Fruit fly (Drosophila melanogaster): ENCODE data around the gene Raf.
A peak's percentile ranks its signal among the peaks of the same experiment; 100 is the strongest.

Gene Raf

dm6 chrX:2278782-2279304 is 16.4 kb upstream of the Raf start (continued):
- TF ChIP-seq CG1603 (tag; optimal IDR thresholded peaks at IDR 0.05) (no peak), sens (GFP tag) (no peak), CG4730 (GFP tag; IDR thresholded peaks at IDR 0.05) (no peak), Hr3 (GFP tag; optimal IDR thresholded peaks at IDR 0.05) (no peak), pho (GFP tag; optimal IDR thresholded peaks at IDR 0.05) (no peak), Sry-δ (GFP tag; optimal IDR thresholded peaks at IDR 0.05) (no peak), gem (tag; optimal IDR thresholded peaks at IDR 0.05) (no peak), bsh (GFP tag; optimal IDR thresholded peaks at IDR 0.05) (no peak), ttk (GFP tag; IDR thresholded peaks at IDR 0.05) (no peak), CG9876 (GFP tag; optimal IDR thresholded peaks at IDR 0.05) (no peak), exex (tag; optimal IDR thresholded peaks at IDR 0.05) (no peak), ftz-f1 (GFP tag; optimal IDR thresholded peaks at IDR 0.05) (peak; percentile 28), hbn (GFP tag; IDR thresholded peaks at IDR 0.05; ENCODE audit: partially characterized antibody) (no peak), CG9932 (GFP tag; IDR thresholded peaks at IDR 0.05) (peak; percentile 15; the same call in 1 of the 2 replicates), sd (tag; optimal IDR thresholded peaks at IDR 0.05) (peak; percentile 52), pum (GFP tag; optimal IDR thresholded peaks at IDR 0.05) (no peak), Eip74EF (GFP tag; optimal IDR thresholded peaks at IDR 0.05) (peak in 1 of 2 experiments; percentile 31), Bdp1 (GFP tag; optimal IDR thresholded peaks at IDR 0.05) (no peak), E2f1 (GFP tag; IDR thresholded peaks at IDR 0.05) (no peak), Gug (GFP tag; IDR thresholded peaks at IDR 0.05) (no peak), Mes4 (GFP tag; optimal IDR thresholded peaks at IDR 0.05) (no peak), ara (GFP tag; IDR thresholded peaks at IDR 0.05) (no peak), bab2 (GFP tag; optimal IDR thresholded peaks at IDR 0.05) (no peak), lab (GFP tag; optimal IDR thresholded peaks at IDR 0.05) (no peak), YL-1 (GFP tag; optimal IDR thresholded peaks at IDR 0.05) (no peak), CG10543 (GFP tag; optimal IDR thresholded peaks at IDR 0.05) (peak; percentile 14), CG17361 (GFP tag; IDR thresholded peaks at IDR 0.05) (no peak), CG8359 (GFP tag; optimal IDR thresholded peaks at IDR 0.05; ENCODE audit: borderline replicate concordance) (no peak), CG10462 (GFP tag; optimal IDR thresholded peaks at IDR 0.05) (no peak), cad (GFP tag; optimal IDR thresholded peaks at IDR 0.05) (no peak), D19A (tag; optimal IDR thresholded peaks at IDR 0.05) (no peak), z (GFP tag; IDR thresholded peaks at IDR 0.05) (no peak), fru (optimal IDR thresholded peaks at IDR 0.05) (no peak), CG9727 (GFP tag; optimal IDR thresholded peaks at IDR 0.05) (no peak), Hr78 (GFP tag; optimal IDR thresholded peaks at IDR 0.05) (peak in 1 of 2 experiments; percentile 80), Pdp1 (GFP tag; optimal IDR thresholded peaks at IDR 0.05) (peak in 1 of 2 experiments; percentile 11), CG17328 (GFP tag; IDR thresholded peaks at IDR 0.05) (no peak), Med (GFP tag) (peak; percentile 70), sug (tag; optimal IDR thresholded peaks at IDR 0.05) (no peak), CG14965 (GFP tag; optimal IDR thresholded peaks at IDR 0.05; ENCODE audit: borderline replicate concordance) (no peak), grau (tag; optimal IDR thresholded peaks at IDR 0.05) (no peak), ci (GFP tag; IDR thresholded peaks at IDR 0.05) (no peak), ase (GFP tag; IDR thresholded peaks at IDR 0.05) (no peak), TFAM (GFP tag; optimal IDR thresholded peaks at IDR 0.05) (no peak), onecut (GFP tag; IDR thresholded peaks at IDR 0.05) (no peak), CG16779 (GFP tag; IDR thresholded peaks at IDR 0.05) (no peak), shn (GFP tag; optimal IDR thresholded peaks at IDR 0.05) (no peak), croc (GFP tag; conservative IDR thresholded peaks at IDR 0.05) (no peak), CG12769 (tag; optimal IDR thresholded peaks at IDR 0.05) (peak; percentile 27), row (GFP tag; IDR thresholded peaks at IDR 0.05) (no peak), CG2678 (tag; optimal IDR thresholded peaks at IDR 0.05) (no peak), CTCF (GFP tag; optimal IDR thresholded peaks at IDR 0.05) (no peak)
